Fruit fly (Drosophila melanogaster): Measurements from ENCODE around the gene Srg1.
A peak's percentile ranks its signal among the peaks of the same experiment; 100 is the strongest.

Srg1 gene

DNA sequence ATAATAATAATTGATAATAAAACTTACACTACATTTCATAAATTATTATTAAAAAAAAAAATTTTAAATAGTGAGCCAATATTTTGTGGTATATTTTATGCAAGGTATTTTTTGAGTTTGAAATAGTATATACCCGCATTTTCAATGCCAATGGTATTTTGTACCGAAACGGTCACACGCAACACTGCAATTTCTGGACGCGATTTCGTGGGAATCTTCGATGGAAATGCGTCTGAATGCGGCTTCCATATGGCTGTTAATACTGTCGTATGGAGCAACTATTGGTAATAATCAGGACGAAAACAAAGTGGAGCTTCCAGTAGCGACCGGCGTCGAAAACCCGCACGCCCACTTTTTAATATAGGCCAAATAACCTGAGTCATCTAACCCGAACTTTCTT, 13.1 kb downstream of the Srg1 start, which contains the start of gene Nct (continued):
- TF ChIP-seq CG14710 (tag; optimal IDR thresholded peaks at IDR 0.05) = peak; percentile 38
- no peak for TF ChIP-seq mirr (GFP tag; optimal IDR thresholded peaks at IDR 0.05)
- no peak for TF ChIP-seq CG8089 (GFP tag; optimal IDR thresholded peaks at IDR 0.05)
- no peak for TF ChIP-seq CG4820 (GFP tag; optimal IDR thresholded peaks at IDR 0.05)
- TF ChIP-seq da (GFP tag; optimal IDR thresholded peaks at IDR 0.05) = no peak
- no peak for TF ChIP-seq eyg (GFP tag; optimal IDR thresholded peaks at IDR 0.05)
- no peak for TF ChIP-seq bab2 (GFP tag; optimal IDR thresholded peaks at IDR 0.05)
- TF ChIP-seq gfzf (GFP tag; optimal IDR thresholded peaks at IDR 0.05) = peak; percentile 75
- TF ChIP-seq YL-1 (GFP tag; optimal IDR thresholded peaks at IDR 0.05) = peak; percentile 43
- TF ChIP-seq CG3726 (GFP tag; IDR thresholded peaks at IDR 0.05) = no peak
- TF ChIP-seq hkb (optimal IDR thresholded peaks at IDR 0.05) = no peak
- TF ChIP-seq hkb (GFP tag; IDR thresholded peaks at IDR 0.05) = no peak
- TF ChIP-seq zf30C (GFP tag; optimal IDR thresholded peaks at IDR 0.05) = no peak
- TF ChIP-seq Sox102F (GFP tag; optimal IDR thresholded peaks at IDR 0.05) = no peak
- no peak for TF ChIP-seq Mes4 (GFP tag; optimal IDR thresholded peaks at IDR 0.05)

DNA sequence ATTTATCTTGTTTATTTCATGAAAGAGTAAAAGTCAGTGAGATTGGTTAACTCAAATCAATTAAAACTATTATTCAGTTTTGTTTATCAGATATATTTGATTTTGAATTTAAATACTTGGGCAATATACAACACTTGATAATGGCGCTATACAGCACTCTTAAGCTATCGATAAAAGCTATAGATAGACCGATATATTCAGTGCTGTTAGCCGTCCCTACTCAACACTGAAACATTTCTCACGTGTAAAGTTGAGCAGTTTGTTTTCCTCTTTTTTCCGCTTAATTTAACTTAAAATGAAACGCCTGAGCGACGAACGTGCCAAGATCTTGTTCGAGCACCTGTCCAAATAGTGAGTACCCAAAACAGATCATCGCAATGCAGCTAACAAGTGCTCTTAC, 14.1 kb downstream of the Srg1 start, which contains the start of gene CG7006:
CG7006 (plus strand) TSS at position 208 of the 400 bp plus-strand sequence.
- TF ChIP-seq Sry-δ (GFP tag; optimal IDR thresholded peaks at IDR 0.05) (peak; percentile 76), CG1602 (GFP tag; optimal IDR thresholded peaks at IDR 0.05) (peak; percentile 56), CG18476 (GFP tag; optimal IDR thresholded peaks at IDR 0.05) (peak; percentile 48), NfI (GFP tag; optimal IDR thresholded peaks at IDR 0.05) (peak; percentile 77), CG13624 (GFP tag; optimal IDR thresholded peaks at IDR 0.05) (peak; percentile 90), Mad (GFP tag; optimal IDR thresholded peaks at IDR 0.05) (peak; percentile 50), ind (GFP tag; optimal IDR thresholded peaks at IDR 0.05) (peak; percentile 78), tgo (GFP tag; IDR thresholded peaks at IDR 0.05) (no peak), CG12299 (tag; optimal IDR thresholded peaks at IDR 0.05) (no peak), C15 (GFP tag; IDR thresholded peaks at IDR 0.05) (no peak), chif (GFP tag; optimal IDR thresholded peaks at IDR 0.05) (peak; percentile 70 to 72), CG7556 (GFP tag; optimal IDR thresholded peaks at IDR 0.05) (peak; percentile 52), Camta (GFP tag; optimal IDR thresholded peaks at IDR 0.05) (peak; percentile 61), CG10147 (GFP tag; optimal IDR thresholded peaks at IDR 0.05) (no peak), Trl (optimal IDR thresholded peaks at IDR 0.05) (no peak), Trl (GFP tag; optimal IDR thresholded peaks at IDR 0.05) (peak; percentile 82), Gsc (GFP tag; IDR thresholded peaks at IDR 0.05) (no peak), CG13424 (tag; optimal IDR thresholded peaks at IDR 0.05) (peak; percentile 43), CG17829 (tag; optimal IDR thresholded peaks at IDR 0.05) (peak; percentile 62), unpg (GFP tag; optimal IDR thresholded peaks at IDR 0.05) (no peak), pho (GFP tag; optimal IDR thresholded peaks at IDR 0.05) (peak; percentile 84), TFAM (GFP tag; optimal IDR thresholded peaks at IDR 0.05) (no peak), nerfin-2 (GFP tag; IDR thresholded peaks at IDR 0.05; ENCODE audit: partially characterized antibody) (0 out of 2 replicates have a peak, but pooled peaks have one; percentile 54), CG2116 (GFP tag; optimal IDR thresholded peaks at IDR 0.05) (peak; percentile 67), CG4328 (GFP tag; optimal IDR thresholded peaks at IDR 0.05) (peak; percentile 46), Deaf1 (tag; optimal IDR thresholded peaks at IDR 0.05) (no peak), sens (GFP tag) (peak; percentile 87), CG10543 (GFP tag; optimal IDR thresholded peaks at IDR 0.05) (no peak), HmgD (GFP tag; optimal IDR thresholded peaks at IDR 0.05) (peak; percentile 76), bigmax (GFP tag; optimal IDR thresholded peaks at IDR 0.05) (no peak), CG9215 (GFP tag; IDR thresholded peaks at IDR 0.05) (peak; percentile 64; the same call in 1 of the 2 replicates), Eip74EF (GFP tag; optimal IDR thresholded peaks at IDR 0.05) (no peak), CG6654 (GFP tag; optimal IDR thresholded peaks at IDR 0.05) (no peak), CG17385 (GFP tag; optimal IDR thresholded peaks at IDR 0.05) (peak; percentile 63), Tbp (GFP tag; optimal IDR thresholded peaks at IDR 0.05) (no peak), CG17186 (GFP tag; optimal IDR thresholded peaks at IDR 0.05) (peak; percentile 52), CG2712 (tag; optimal IDR thresholded peaks at IDR 0.05) (no peak)

Measured in whole organism, embryonic.